Fruit fly (Drosophila melanogaster): ENCODE results near the gene Arp1.

Gene Arp1

DNA sequence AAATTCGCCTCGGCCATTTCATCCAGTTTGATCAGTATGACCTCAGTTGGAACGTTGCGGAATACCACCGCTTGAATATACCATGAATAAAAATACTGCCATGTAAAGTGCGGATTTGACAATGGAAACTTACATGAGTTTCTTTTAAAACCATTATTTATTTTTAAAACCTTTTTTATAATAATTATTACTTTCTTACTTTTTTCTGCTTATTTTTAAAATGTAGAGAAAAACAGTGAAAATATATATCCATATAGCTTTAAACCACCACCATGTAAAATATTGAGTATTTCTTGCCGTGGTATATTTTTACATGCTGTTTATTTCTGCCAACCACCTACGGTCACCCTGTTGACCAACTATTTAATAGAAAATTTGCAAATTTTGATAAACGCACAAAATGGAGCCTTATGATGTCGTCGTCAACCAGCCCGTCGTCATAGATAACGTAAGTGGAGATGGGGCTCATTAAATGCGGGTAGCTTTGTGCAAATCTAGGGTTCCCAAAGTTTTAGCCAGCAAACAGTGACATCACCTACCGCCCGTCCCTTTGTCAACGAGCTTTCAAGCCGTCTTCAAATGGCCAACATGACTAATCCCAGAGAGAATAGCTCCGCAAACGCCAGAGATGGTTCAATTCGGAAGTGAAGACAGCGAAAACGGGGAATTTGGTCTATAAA is at the start of gene Arp1:
Arp1 (plus strand) TSS at position 322 of the 680 bp plus-strand sequence.
- no peak for TF ChIP-seq noc (tag; optimal IDR thresholded peaks at IDR 0.05)

DNA sequence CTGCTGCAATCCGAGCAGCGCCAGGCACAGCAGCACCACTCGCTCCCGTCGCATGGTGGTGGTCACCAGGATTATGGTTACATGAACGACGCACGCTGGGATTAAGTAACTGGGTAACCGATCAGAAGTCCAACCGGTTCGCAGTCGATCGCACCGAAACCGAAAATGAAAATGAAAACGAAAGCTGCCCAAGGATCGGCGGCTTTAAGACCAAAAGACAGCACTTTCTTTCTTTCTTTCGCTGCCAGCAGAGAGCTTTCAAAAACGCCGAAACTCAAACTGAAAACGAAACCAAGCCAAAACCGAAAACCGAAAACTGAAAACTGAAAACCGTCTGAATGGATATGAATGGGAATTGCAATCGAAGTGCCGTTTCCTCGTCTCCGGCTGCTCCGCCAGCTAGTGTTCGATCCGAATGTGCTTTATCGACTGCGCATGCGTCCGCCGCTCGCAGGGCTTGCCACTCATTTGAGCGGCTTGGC is 49.5 kb upstream of the Arp1 start, which contains the start of gene CG6753:
CG6753 (minus strand) TSS at position 432 of the 482 bp plus-strand sequence.
- no peak for TF ChIP-seq noc (tag; optimal IDR thresholded peaks at IDR 0.05)

DNA sequence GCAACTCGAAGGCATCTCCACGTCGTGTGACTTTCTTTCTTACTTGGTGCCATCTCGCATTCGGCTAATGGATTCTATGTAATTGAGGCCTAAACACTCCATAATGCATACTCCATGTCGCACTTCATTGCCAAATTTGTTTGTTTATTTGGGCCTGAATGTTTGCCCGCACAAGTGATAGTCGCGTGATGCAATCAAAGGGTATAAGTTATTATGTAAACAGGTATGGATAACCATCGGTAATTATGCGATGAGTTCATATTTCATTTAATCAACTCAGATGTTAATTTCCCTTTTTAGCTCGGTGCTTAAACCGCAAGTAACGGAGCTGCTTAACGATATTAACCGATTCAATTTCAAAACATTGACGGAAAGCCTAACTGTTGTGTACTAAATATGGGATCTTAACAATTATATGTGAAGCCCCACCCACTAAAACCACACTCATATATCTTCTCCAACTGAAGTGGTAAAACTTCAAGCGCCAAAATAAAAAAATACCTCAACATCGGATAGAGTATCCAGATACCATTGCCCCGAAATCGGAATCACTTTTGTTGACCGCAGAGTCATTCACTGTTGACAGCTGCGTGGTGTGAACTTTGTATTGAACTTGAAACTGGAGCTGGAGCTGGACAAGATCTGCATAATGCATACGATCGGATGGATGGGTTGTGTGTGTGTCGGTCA is 46.8 kb upstream of the Arp1 start:
- TF ChIP-seq noc (tag; optimal IDR thresholded peaks at IDR 0.05), result no peak

- TF ChIP-seq noc (tag; optimal IDR thresholded peaks at IDR 0.05), result no peak
Measured at dm6 chr3R:12645771-12646317, 45.7 kb upstream of the Arp1 start.

- TF ChIP-seq noc (tag; optimal IDR thresholded peaks at IDR 0.05), result no peak
Measured at dm6 chr3R:12646926-12647325, 44.6 kb upstream of the Arp1 start.

dm6 chr3R:12647348-12647747 is 44.2 kb upstream of the Arp1 start:
- no peak for TF ChIP-seq noc (tag; optimal IDR thresholded peaks at IDR 0.05)

dm6 chr3R:12647954-12648353 is 43.6 kb upstream of the Arp1 start, which contains the start of gene Dtg:
TSS of gene Dtg (plus strand) at chr3R:12648058.
- no peak for TF ChIP-seq noc (tag; optimal IDR thresholded peaks at IDR 0.05)

- TF ChIP-seq noc (tag; optimal IDR thresholded peaks at IDR 0.05), result no peak
Measured at dm6 chr3R:12649099-12650029, 42.2 kb upstream of the Arp1 start.

dm6 chr3R:12650537-12650936 is 41.0 kb upstream of the Arp1 start:
- TF ChIP-seq noc (tag; optimal IDR thresholded peaks at IDR 0.05), result no peak

dm6 chr3R:12652736-12653135 is 38.8 kb upstream of the Arp1 start:
- TF ChIP-seq noc (tag; optimal IDR thresholded peaks at IDR 0.05), result no peak

DNA sequence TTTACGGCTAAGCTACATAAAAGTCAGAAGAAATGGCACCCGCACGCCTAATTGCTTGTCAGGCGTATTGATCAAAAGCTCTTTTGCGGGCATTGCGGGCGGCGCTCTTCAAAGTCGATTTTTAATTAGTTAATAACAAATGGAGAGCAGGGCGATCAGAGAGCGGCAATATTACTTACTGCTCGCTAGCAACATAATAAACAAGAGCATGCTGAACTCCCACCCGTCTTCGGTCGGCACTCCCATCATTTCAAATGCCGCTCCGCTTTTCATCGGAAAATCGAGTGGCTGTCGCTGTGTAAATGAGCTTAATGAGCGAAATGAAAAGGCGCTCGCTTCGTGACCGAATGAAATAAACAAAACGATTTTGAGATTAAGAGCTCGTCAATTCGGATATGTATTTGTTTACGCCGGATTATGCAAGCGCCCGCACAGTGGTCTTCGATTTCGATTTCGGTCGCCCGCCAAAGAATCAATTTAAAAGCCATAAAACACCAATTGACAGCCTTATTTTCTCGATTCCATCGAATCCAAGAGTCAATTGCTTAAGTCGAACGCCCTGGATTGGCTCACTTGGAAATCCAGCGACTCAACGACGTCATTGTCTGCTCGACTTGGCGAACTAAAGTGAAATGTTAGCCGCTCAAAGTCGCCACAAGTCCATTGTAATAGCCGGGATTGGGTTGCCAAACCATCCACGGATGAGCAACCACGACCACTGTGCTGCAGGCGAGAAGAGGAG is 37.9 kb upstream of the Arp1 start:
- TF ChIP-seq noc (tag; optimal IDR thresholded peaks at IDR 0.05), result peak; percentile 67

dm6 chr3R:12654253-12654623 is 37.3 kb upstream of the Arp1 start, which contains the start of gene CG6225:
TSS of gene CG6225 (plus strand) at chr3R:12654577.
- no peak for TF ChIP-seq noc (tag; optimal IDR thresholded peaks at IDR 0.05)

DNA sequence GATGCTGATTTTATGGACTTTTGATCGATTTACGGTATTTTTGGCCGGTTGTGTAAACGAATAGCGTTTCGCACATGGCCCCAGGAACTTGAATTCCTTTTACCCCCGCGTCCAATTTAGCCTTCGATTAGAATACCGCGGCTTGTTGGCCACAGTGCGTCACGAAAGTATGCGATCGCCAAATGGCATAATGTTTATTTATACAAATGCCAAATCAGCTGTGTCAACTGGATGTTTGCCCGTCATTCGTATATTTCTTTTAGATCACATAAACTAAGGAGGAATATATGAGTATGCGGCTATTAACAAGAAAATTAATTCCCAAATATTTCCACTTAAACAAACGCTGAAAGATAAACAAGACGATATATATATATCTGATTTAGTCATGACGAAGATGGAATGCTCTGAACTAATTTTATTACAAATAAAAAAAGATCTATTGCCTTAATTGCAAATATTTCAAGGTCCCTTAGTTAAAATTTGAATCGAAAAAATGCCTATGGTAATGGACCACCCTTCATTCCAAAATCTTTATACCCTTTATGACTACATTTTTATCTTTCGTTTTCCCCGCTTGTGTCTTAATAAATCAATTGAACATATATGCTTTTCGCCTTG is 34.5 kb upstream of the Arp1 start:
- peak; percentile 9 for TF ChIP-seq noc (tag; optimal IDR thresholded peaks at IDR 0.05)

DNA sequence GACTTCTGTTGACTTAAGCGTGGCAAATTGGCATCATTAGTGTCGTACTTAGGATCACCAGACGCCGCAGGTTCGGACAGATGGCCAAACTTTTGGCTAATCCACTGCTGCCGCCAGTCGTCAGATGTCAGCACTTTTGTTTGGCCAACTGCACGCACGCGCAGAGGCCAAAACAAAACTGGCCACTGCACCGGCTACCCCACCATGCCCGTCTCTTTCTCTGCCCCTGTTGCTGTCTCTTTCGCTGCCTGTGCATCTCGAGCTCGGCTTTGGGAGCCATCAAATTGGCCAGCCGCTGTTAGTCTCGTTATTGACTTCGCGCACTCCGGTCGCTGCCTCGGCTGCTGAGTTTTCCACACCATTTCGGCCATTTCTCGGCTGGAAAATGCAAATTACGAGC is 29.0 kb upstream of the Arp1 start, which contains the start of gene CG14395:
CG14395 (plus strand) TSS at position 301 of the 400 bp plus-strand sequence.
- no peak for TF ChIP-seq noc (tag; optimal IDR thresholded peaks at IDR 0.05)
